Fruit fly (Drosophila melanogaster): ENCODE results near the gene ppk13.

DNA sequence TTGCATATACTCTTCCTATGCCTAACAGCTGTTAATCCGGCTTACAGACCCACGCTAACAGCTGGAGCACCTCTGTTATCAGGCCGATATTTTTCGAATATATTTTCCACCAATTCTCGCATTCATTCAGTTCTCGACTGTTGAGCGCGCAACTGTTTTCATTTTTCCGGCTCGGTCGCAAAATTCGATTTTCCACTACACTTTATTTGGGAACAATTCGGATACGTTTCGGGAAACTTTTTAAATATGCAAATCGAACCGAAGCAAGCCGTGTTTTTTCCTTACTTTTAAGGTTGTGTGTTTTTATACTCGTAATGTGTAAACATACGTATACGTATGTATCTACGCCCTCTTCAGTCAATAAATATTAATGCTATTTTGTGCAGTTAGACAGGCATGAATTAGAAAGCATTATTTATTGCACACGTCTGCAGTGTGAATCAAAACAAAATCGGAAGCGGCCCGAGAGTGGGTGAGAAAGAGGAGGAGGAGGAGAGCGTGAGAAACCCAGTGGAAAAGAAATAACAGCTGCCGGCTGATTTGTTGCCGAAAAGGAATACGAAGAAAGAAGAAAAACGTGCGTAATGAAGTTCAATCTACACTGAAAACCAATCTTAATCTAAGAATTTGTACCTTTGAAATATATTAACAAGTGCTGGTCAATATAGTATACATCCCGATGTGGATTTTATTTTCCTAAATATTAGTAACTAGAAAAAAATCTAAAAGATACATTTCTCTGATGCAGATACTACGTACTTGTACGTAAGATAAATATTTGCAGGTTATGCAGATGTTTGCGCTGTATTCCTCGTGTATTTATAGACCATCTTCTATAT, 19.3 kb upstream of the ppk13 start:
- TF ChIP-seq Pif1A (GFP tag; optimal IDR thresholded peaks at IDR 0.05), result peak; percentile 32
- TF ChIP-seq CG8301 (tag; optimal IDR thresholded peaks at IDR 0.05), result peak; percentile 64
- no peak for TF ChIP-seq EcR (GFP tag; optimal IDR thresholded peaks at IDR 0.05)
- no peak for TF ChIP-seq fd96Ca (GFP tag; IDR thresholded peaks at IDR 0.05)
- no peak for TF ChIP-seq rn (GFP tag; IDR thresholded peaks at IDR 0.05)
- no peak for TF ChIP-seq D1 (tag; optimal IDR thresholded peaks at IDR 0.05)
- TF ChIP-seq gl (tag; optimal IDR thresholded peaks at IDR 0.05), result no peak
- TF ChIP-seq Ets98B (GFP tag; IDR thresholded peaks at IDR 0.05), result no peak
- TF ChIP-seq CG17806 (tag; optimal IDR thresholded peaks at IDR 0.05), result peak; percentile 27
- no peak for TF ChIP-seq CG4496 (GFP tag; IDR thresholded peaks at IDR 0.05)
- TF ChIP-seq Pif1B (GFP tag; optimal IDR thresholded peaks at IDR 0.05), result no peak
- TF ChIP-seq CG13204 (GFP tag; optimal IDR thresholded peaks at IDR 0.05), result no peak

All from whole organism, pupa.